Worm (Caenorhabditis elegans): ENCODE data around the gene srx-110.

Gene srx-110

ce11 chrII:3714595-3714994 lies 5.2 kb downstream of the srx-110 start, which contains the start of gene srh-100:
Gene srh-100, minus strand, starts transcription at chrII:3714695.
- no peak for TF ChIP-seq F57A8.1 (GFP tag; optimal IDR thresholded peaks at IDR 0.05)
- TF ChIP-seq egl-44 (GFP tag; IDR thresholded peaks at IDR 0.05) = no peak
- no peak for TF ChIP-seq let-526 (GFP tag; IDR thresholded peaks at IDR 0.05)
- no peak for TF ChIP-seq F55B11.4 (tag; optimal IDR thresholded peaks at IDR 0.05; ENCODE audit: borderline replicate concordance, insufficient read depth)
- TF ChIP-seq B0019.2 (GFP tag; conservative IDR thresholded peaks at IDR 0.05) = no peak
- TF ChIP-seq lin-40 (tag; optimal IDR thresholded peaks at IDR 0.05) = no peak
- TF ChIP-seq ceh-58 (GFP tag; IDR thresholded peaks at IDR 0.05) = no peak

ce11 chrII:3716455-3716854 lies 7.1 kb downstream of the srx-110 start, which contains the start of gene srh-99:
Gene srh-99, minus strand, starts transcription at chrII:3716555.
- TF ChIP-seq ccch-3 (GFP tag; optimal IDR thresholded peaks at IDR 0.05) = no peak
- no peak for TF ChIP-seq egrh-3 (GFP tag; IDR thresholded peaks at IDR 0.05)
- TF ChIP-seq pbrm-1 (GFP tag; IDR thresholded peaks at IDR 0.05) = no peak
- TF ChIP-seq zfh-2 (GFP tag; conservative IDR thresholded peaks at IDR 0.05) = no peak
- TF ChIP-seq C17E4.6 (GFP tag; IDR thresholded peaks at IDR 0.05) = no peak
- no peak for TF ChIP-seq egl-44 (GFP tag; IDR thresholded peaks at IDR 0.05)
- no peak for TF ChIP-seq lin-35 (GFP tag; optimal IDR thresholded peaks at IDR 0.05)
- no peak for TF ChIP-seq attf-6 (GFP tag; IDR thresholded peaks at IDR 0.05)
- TF ChIP-seq F57C9.4 (tag; optimal IDR thresholded peaks at IDR 0.05) = no peak
- TF ChIP-seq ztf-6 (GFP tag; IDR thresholded peaks at IDR 0.05) = no peak
- no peak for TF ChIP-seq chd-7 (tag; optimal IDR thresholded peaks at IDR 0.05)
- TF ChIP-seq lsy-27 (tag; optimal IDR thresholded peaks at IDR 0.05; ENCODE audit: borderline replicate concordance, insufficient read depth) = no peak
- no peak for TF ChIP-seq ama-1 (optimal IDR thresholded peaks at IDR 0.05)
- TF ChIP-seq ama-1 (GFP tag; optimal IDR thresholded peaks at IDR 0.05) = no peak
- no peak for TF ChIP-seq B0336.3 (GFP tag; IDR thresholded peaks at IDR 0.05)

- TF ChIP-seq attf-3 (GFP tag; conservative IDR thresholded peaks at IDR 0.05) = no peak
- TF ChIP-seq T26A5.8 (tag; optimal IDR thresholded peaks at IDR 0.05) = no peak
- 0 out of 2 replicates have a peak, but pooled peaks have one; percentile 11 for TF ChIP-seq nfyb-1 (GFP tag; IDR thresholded peaks at IDR 0.05)
- TF ChIP-seq Y53G8AR.9 (GFP tag; conservative IDR thresholded peaks at IDR 0.05) = no peak
- no peak for TF ChIP-seq F37B4.10 (GFP tag; IDR thresholded peaks at IDR 0.05)
Observed at ce11 chrII:3716961-3717360, 7.6 kb downstream of the srx-110 start, which contains the start of gene fbxc-52. Gene fbxc-52, plus strand, starts transcription at chrII:3717261.

- no peak for TF ChIP-seq ztf-26 (tag; optimal IDR thresholded peaks at IDR 0.05)
- TF ChIP-seq C17E4.6 (GFP tag; IDR thresholded peaks at IDR 0.05) = no peak
- no peak for TF ChIP-seq ztf-28 (GFP tag; IDR thresholded peaks at IDR 0.05)
Observed at ce11 chrII:3721016-3721415, 11.7 kb downstream of the srx-110 start, which contains the start of gene C46E10.3. Gene C46E10.3, plus strand, starts transcription at chrII:3721316.

- no peak for TF ChIP-seq Y79H2A.3 (GFP tag; conservative IDR thresholded peaks at IDR 0.05)
- no peak for TF ChIP-seq die-1 (tag; optimal IDR thresholded peaks at IDR 0.05)
- no peak for TF ChIP-seq Y67H2A.10 (GFP tag; conservative IDR thresholded peaks at IDR 0.05)
- TF ChIP-seq F23B12.7 (tag; optimal IDR thresholded peaks at IDR 0.05; ENCODE audit: insufficient read depth) = no peak
- TF ChIP-seq repo-1 (tag; optimal IDR thresholded peaks at IDR 0.05) = no peak
- TF ChIP-seq bed-1 (GFP tag; IDR thresholded peaks at IDR 0.05) = no peak
- no peak for TF ChIP-seq ztf-6 (GFP tag; IDR thresholded peaks at IDR 0.05)
Observed at ce11 chrII:3724175-3724715, 14.9 kb downstream of the srx-110 start, which contains the start of gene C46E10.1. Gene C46E10.1, plus strand, starts transcription at chrII:3724225.
